Worm (Caenorhabditis elegans) whole organism, L1 larva: Measurements from ENCODE around the gene C48B4.12.

Experiments
- C04F5.9 ChIP-seq: sonication (generic microtip); optimal IDR thresholded peaks from 2 replicates; lab custom pipeline; 2016; ENCODE audit warnings: missing genetic modification characterization, missing compliant biosample characterization
- F16B12.6 ChIP-seq: fragments of 150-350 bp; optimal IDR thresholded peaks from 2 replicates; lab custom pipeline; 2014; ENCODE audit warnings: missing biosample characterization, missing genetic modification characterization
- alr-1 ChIP-seq: fragments of 200-800 bp; sonication (Bioruptor generic); optimal IDR thresholded peaks from 2 replicates; lab custom pipeline; 2018; ENCODE audit warnings: borderline replicate concordance, mild to moderate bottlenecking, missing genetic modification characterization, missing compliant biosample characterization
- blmp-1 ChIP-seq: fragments of 150-350 bp; optimal IDR thresholded peaks from 2 replicates; lab custom pipeline; 2014; ENCODE audit warnings: missing biosample characterization, missing genetic modification characterization
- dpl-1 ChIP-seq, 3 experiments: fragments of 150-350 bp in 2 of 3; sonication (generic microtip) in 1 of 3; optimal IDR thresholded peaks; 2 replicates each; lab custom pipeline; 2014 to 2017; ENCODE audit warnings: missing biosample characterization in 3 of 3, missing genetic modification characterization in 3 of 3, missing genetic modification reagents in 3 of 3
- dsc-1 ChIP-seq: sonication (generic microtip); optimal IDR thresholded peaks from 2 replicates; lab custom pipeline; 2016; ENCODE audit warnings: mild to moderate bottlenecking, missing genetic modification characterization, missing compliant biosample characterization
- efl-1 ChIP-seq, 4 experiments: fragments of 150-350 bp; optimal IDR thresholded peaks in 3 of 4; peaks in 1 of 4; 1 replicate in 1 of 4; 2 replicates in 3 of 4; lab custom pipeline; 2014; ENCODE audit warnings: missing biosample characterization in 2 of 4, missing genetic modification characterization in 2 of 4, missing genetic modification reagents in 2 of 4
- egl-27 ChIP-seq, 2 experiments: fragments of 150-350 bp in 1 of 2; sonication (generic microtip); optimal IDR thresholded peaks; 3 replicates each; lab custom pipeline; 2017 to 2018; ENCODE audit warnings: missing biosample characterization in 2 of 2, missing genetic modification characterization in 2 of 2, missing genetic modification reagents in 2 of 2
- elt-3 ChIP-seq, 6 experiments: fragments of 150-350 bp in 1 of 6; sonication (generic microtip); optimal IDR thresholded peaks; 2 replicates each; lab custom pipeline; 2017 to 2018; ENCODE audit warnings: missing biosample characterization in 6 of 6, missing genetic modification characterization in 6 of 6, inconsistent platforms in 1 of 6
- fkh-10 ChIP-seq: sonication (generic microtip); optimal IDR thresholded peaks from 2 replicates; lab custom pipeline; 2017; ENCODE audit warnings: missing biosample characterization, missing genetic modification reagents, missing genetic modification characterization
- hlh-17 ChIP-seq: fragments of 200-800 bp; sonication (Bioruptor generic); optimal IDR thresholded peaks from 2 replicates; lab custom pipeline; 2018; ENCODE audit warnings: missing genetic modification characterization, mild to moderate bottlenecking, missing compliant biosample characterization, moderate library complexity, borderline replicate concordance
- hlh-4 ChIP-seq: sonication (generic microtip); optimal IDR thresholded peaks from 2 replicates; lab custom pipeline; 2016; ENCODE audit warnings: mild to moderate bottlenecking, missing genetic modification characterization, missing compliant biosample characterization
- hpl-2 ChIP-seq: fragments of 150-350 bp; optimal IDR thresholded peaks from 2 replicates; lab custom pipeline; 2014; ENCODE audit warnings: missing biosample characterization, missing genetic modification reagents, missing genetic modification characterization
- irx-1 ChIP-seq: sonication (generic microtip); optimal IDR thresholded peaks from 2 replicates; lab custom pipeline; 2016; ENCODE audit warnings: missing genetic modification characterization, missing compliant biosample characterization
- isw-1 ChIP-seq: fragments of 200-800 bp; sonication (Bioruptor generic); IDR thresholded peaks from 2 replicates; pipeline ENCODE4 v1.3.6; 2022; ENCODE audit warnings: missing genetic modification characterization, missing compliant biosample characterization
- jun-1 ChIP-seq: fragments of 150-350 bp; optimal IDR thresholded peaks from 2 replicates; lab custom pipeline; 2014; ENCODE audit warnings: missing biosample characterization, missing genetic modification reagents, missing genetic modification characterization
- lin-13 ChIP-seq: fragments of 150-350 bp; optimal IDR thresholded peaks from 2 replicates; lab custom pipeline; 2014; ENCODE audit warnings: missing biosample characterization, missing genetic modification reagents, missing genetic modification characterization
- lin-14 ChIP-seq: fragments of 200-800 bp; sonication (Bioruptor generic); optimal IDR thresholded peaks from 2 replicates; lab custom pipeline; 2018; ENCODE audit warnings: mild to moderate bottlenecking, missing genetic modification characterization, moderate library complexity, missing compliant biosample characterization
- lin-35 ChIP-seq, 2 experiments: fragments of 150-350 bp; optimal IDR thresholded peaks; 2 replicates each; lab custom pipeline; 2014; ENCODE audit warnings: missing biosample characterization in 2 of 2, missing genetic modification characterization in 2 of 2, missing genetic modification reagents in 2 of 2
- lir-3 ChIP-seq: sonication (generic microtip); optimal IDR thresholded peaks from 2 replicates; lab custom pipeline; 2016; ENCODE audit warnings: mild to moderate bottlenecking, missing genetic modification characterization, moderate library complexity, missing compliant biosample characterization; ENCODE audit not compliant: poor library complexity
- lsy-2 ChIP-seq, 2 experiments: fragments of 150-350 bp; optimal IDR thresholded peaks; 2 replicates each; lab custom pipeline; 2014; ENCODE audit warnings: missing biosample characterization in 2 of 2, missing genetic modification characterization in 2 of 2
- mab-9 ChIP-seq: fragments of 200-800 bp; sonication (Bioruptor generic); IDR thresholded peaks from 2 replicates; pipeline ENCODE4 v1.3.6; 2022; ENCODE audit warnings: missing genetic modification reagents, missing genetic modification characterization, missing compliant biosample characterization
- mdl-1 ChIP-seq, 2 experiments: fragments of 150-350 bp; optimal IDR thresholded peaks; 2 replicates each; lab custom pipeline; 2014 to 2017; ENCODE audit warnings: missing biosample characterization in 2 of 2, missing genetic modification characterization in 2 of 2, inconsistent platforms in 1 of 2
- mef-2 ChIP-seq: fragments of 150-350 bp; optimal IDR thresholded peaks from 2 replicates; lab custom pipeline; 2014; ENCODE audit warnings: missing biosample characterization, missing genetic modification characterization
- mep-1 ChIP-seq: fragments of 150-350 bp; optimal IDR thresholded peaks from 2 replicates; lab custom pipeline; 2014; ENCODE audit warnings: missing biosample characterization, missing genetic modification characterization
- nhr-19 ChIP-seq: fragments of 200-800 bp; sonication (Bioruptor generic); conservative IDR thresholded peaks from 2 replicates; pipeline ENCODE4 v1.3.6; 2022; ENCODE audit warnings: missing genetic modification characterization, missing compliant biosample characterization
- nhr-20 ChIP-seq: sonication (generic microtip); optimal IDR thresholded peaks from 2 replicates; lab custom pipeline; 2016; ENCODE audit warnings: mild to moderate bottlenecking, missing genetic modification characterization, missing compliant biosample characterization
- nhr-237 ChIP-seq: fragments of 150-350 bp; optimal IDR thresholded peaks from 2 replicates; lab custom pipeline; 2014; ENCODE audit warnings: missing biosample characterization, missing genetic modification characterization
- nhr-47 ChIP-seq: sonication (generic microtip); optimal IDR thresholded peaks from 2 replicates; lab custom pipeline; 2016; ENCODE audit warnings: mild to moderate bottlenecking, missing genetic modification characterization, moderate library complexity, missing compliant biosample characterization
- nhr-71 ChIP-seq: sonication (generic microtip); optimal IDR thresholded peaks from 2 replicates; lab custom pipeline; 2016; ENCODE audit warnings: mild to moderate bottlenecking, missing genetic modification characterization, moderate library complexity, missing compliant biosample characterization
- nhr-76 ChIP-seq: sonication (generic microtip); optimal IDR thresholded peaks from 2 replicates; lab custom pipeline; 2017; ENCODE audit warnings: missing biosample characterization, missing genetic modification characterization
- nhr-77 ChIP-seq: fragments of 150-350 bp; optimal IDR thresholded peaks from 2 replicates; lab custom pipeline; 2014; ENCODE audit warnings: missing biosample characterization, missing genetic modification characterization
- nhr-84 ChIP-seq: sonication (generic microtip); optimal IDR thresholded peaks from 2 replicates; lab custom pipeline; 2017; ENCODE audit warnings: missing biosample characterization, missing genetic modification characterization
- nhr-85 ChIP-seq: sonication (generic microtip); peaks from one replicate; lab custom pipeline; 2016; ENCODE audit warnings: missing genetic modification characterization, inconsistent platforms, missing compliant biosample characterization
- nhr-90 ChIP-seq: sonication (generic microtip); optimal IDR thresholded peaks from 2 replicates; lab custom pipeline; 2016; ENCODE audit warnings: mild to moderate bottlenecking, missing genetic modification characterization, missing compliant biosample characterization; ENCODE audit not compliant: poor library complexity
- pqm-1 ChIP-seq: sonication (generic microtip); optimal IDR thresholded peaks from 3 replicates; lab custom pipeline; 2017; ENCODE audit warnings: missing biosample characterization, missing genetic modification characterization
- rnt-1 ChIP-seq: sonication (generic microtip); optimal IDR thresholded peaks from 2 replicates; lab custom pipeline; 2016; ENCODE audit warnings: mild to moderate bottlenecking, missing genetic modification characterization, moderate library complexity, missing compliant biosample characterization
- skn-1 ChIP-seq: fragments of 150-350 bp; optimal IDR thresholded peaks from 2 replicates; lab custom pipeline; 2014; ENCODE audit warnings: missing biosample characterization, missing genetic modification characterization
- snu-23 ChIP-seq: sonication (generic microtip); optimal IDR thresholded peaks from 2 replicates; lab custom pipeline; 2016; ENCODE audit warnings: missing genetic modification characterization, missing compliant biosample characterization
- sptf-1 ChIP-seq: fragments of 150-350 bp; optimal IDR thresholded peaks from 2 replicates; lab custom pipeline; 2014; ENCODE audit warnings: missing biosample characterization, missing genetic modification characterization
- swsn-7 ChIP-seq: sonication (generic microtip); optimal IDR thresholded peaks from 2 replicates; lab custom pipeline; 2016; ENCODE audit warnings: missing genetic modification characterization, missing compliant biosample characterization
- tbx-2 ChIP-seq: sonication (generic microtip); optimal IDR thresholded peaks from 2 replicates; lab custom pipeline; 2016; ENCODE audit warnings: missing genetic modification characterization, missing compliant biosample characterization
- tlp-1 ChIP-seq: fragments of 150-350 bp; optimal IDR thresholded peaks from 2 replicates; lab custom pipeline; 2014; ENCODE audit warnings: missing biosample characterization, missing genetic modification characterization
- unc-130 ChIP-seq: fragments of 150-350 bp; optimal IDR thresholded peaks from 2 replicates; lab custom pipeline; 2017; ENCODE audit warnings: missing biosample characterization, missing genetic modification characterization, inconsistent platforms
- xbp-1 ChIP-seq: sonication (generic microtip); optimal IDR thresholded peaks from 2 replicates; lab custom pipeline; 2016; ENCODE audit warnings: missing genetic modification characterization, missing compliant biosample characterization
- zip-4 ChIP-seq: fragments of 200-800 bp; sonication (Bioruptor generic); optimal IDR thresholded peaks from 2 replicates; lab custom pipeline; 2018; ENCODE audit warnings: mild to moderate bottlenecking, missing genetic modification characterization, moderate library complexity, missing compliant biosample characterization
- ztf-4 ChIP-seq: fragments of 150-350 bp; optimal IDR thresholded peaks from 2 replicates; lab custom pipeline; 2014; ENCODE audit warnings: missing biosample characterization, missing genetic modification characterization

C48B4.12 gene

DNA sequence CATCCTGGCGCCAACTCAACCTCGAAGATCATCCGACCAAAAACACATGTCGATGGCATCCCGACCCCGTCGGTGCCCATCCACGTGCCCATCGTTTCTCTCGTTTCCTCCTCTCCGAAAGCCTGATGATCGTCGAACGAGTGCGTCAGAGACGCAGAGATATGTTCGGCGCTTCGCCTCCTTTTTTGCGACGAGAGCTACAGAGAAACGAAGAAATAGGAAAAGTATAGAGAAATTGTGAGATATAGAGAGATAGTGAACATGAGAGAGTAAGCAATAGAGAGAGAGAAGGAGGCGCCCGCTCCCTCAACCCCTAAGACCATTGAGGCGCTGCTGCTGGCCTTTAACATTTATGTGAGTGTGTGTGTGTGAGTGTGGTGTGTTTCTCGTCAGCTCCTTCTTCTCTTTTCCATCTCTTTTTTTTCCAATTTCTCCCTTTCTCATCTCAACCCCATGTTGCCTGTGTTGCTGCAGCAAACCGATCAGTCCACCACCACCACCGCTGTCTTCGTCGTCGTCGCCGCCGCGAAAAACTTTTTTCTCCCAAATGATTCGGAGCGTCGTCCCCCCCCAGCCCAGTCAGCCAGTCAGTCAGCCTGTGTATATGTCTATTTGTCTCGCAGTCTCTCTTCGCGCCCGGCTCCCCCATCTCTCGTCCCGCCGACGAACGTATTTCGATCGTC, 22.1 kb downstream of the C48B4.12 start, which contains the start of gene hlh-11 (continued):
- TF ChIP-seq nhr-237 (tag; lab: Kevin White, UChicago) (peak; percentile 39), lir-3 (tag; lab: Kevin White, UChicago) (peak; percentile 90), skn-1 (peak; percentile 71)

DNA sequence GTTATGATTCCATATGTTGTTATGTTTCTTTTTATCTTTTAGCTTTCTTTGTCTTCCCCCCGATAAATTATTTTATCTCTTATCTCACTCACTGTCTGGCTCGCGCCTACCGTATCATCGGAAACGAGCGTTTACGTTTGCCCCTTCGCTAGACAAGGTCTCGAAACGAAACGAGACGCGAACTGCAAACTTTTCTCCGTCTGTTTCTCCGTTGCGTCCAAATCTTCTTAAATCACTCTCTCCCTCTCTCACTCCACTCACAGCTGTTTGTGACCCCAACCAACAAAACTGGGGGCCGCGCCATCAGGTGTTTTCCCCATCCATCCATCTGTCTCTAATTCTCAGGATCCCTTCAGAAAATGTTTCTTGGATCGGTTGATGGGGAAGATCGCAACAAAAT, 23.0 kb downstream of the C48B4.12 start:
- TF ChIP-seq jun-1 (tag; lab: Kevin White, UChicago), result no peak
- TF ChIP-seq mdl-1 (tag; optimal IDR thresholded peaks at IDR 0.05; lab: Kevin White, UChicago), result peak in 1 of 2 experiments; percentile 46
- TF ChIP-seq nhr-84 (tag; lab: Kevin White, UChicago), result no peak
- peak; percentile 30 for TF ChIP-seq unc-130 (tag; lab: Kevin White, UChicago)
- no peak for TF ChIP-seq isw-1 (GFP tag; lab: Robert Waterston, UW)
- no peak for TF ChIP-seq hlh-4 (tag; lab: Kevin White, UChicago)
- TF ChIP-seq F16B12.6, result no peak
- TF ChIP-seq lin-35 (GFP tag; optimal IDR thresholded peaks at IDR 0.05; lab: Kevin White, UChicago), result peak; percentile 28 to 32
- peak in 2 of 3 experiments; percentile 8 to 22 for TF ChIP-seq dpl-1 (GFP tag; optimal IDR thresholded peaks at IDR 0.05; lab: Kevin White, UChicago)
- peak; percentile 87 for TF ChIP-seq dsc-1
- peak; percentile 19 for TF ChIP-seq ztf-4
- peak; percentile 83 for TF ChIP-seq nhr-71 (tag; lab: Kevin White, UChicago)
- no peak for TF ChIP-seq zip-4 (GFP tag; lab: Kevin White, UChicago)
- peak in 1 of 2 experiments; percentile 56 for TF ChIP-seq lsy-2 (tag; optimal IDR thresholded peaks at IDR 0.05; lab: Kevin White, UChicago)
- TF ChIP-seq hlh-17 (GFP tag; lab: Kevin White, UChicago), result no peak
- no peak for TF ChIP-seq alr-1 (tag; lab: Kevin White, UChicago)
- TF ChIP-seq sptf-1 (tag; lab: Kevin White, UChicago), result no peak
- peak; percentile 31 for TF ChIP-seq mep-1 (tag; lab: Kevin White, UChicago)
- TF ChIP-seq fkh-10 (GFP tag; lab: Kevin White, UChicago), result no peak
- TF ChIP-seq irx-1 (tag; lab: Kevin White, UChicago), result no peak
- no peak for TF ChIP-seq pqm-1 (tag; lab: Kevin White, UChicago)
- TF ChIP-seq tlp-1, result no peak
- TF ChIP-seq C04F5.9 (tag; lab: Kevin White, UChicago), result no peak
- peak; percentile 29; the same call in 1 of the 2 replicates for TF ChIP-seq mab-9
- peak; percentile 80 for TF ChIP-seq lin-14 (GFP tag; lab: Kevin White, UChicago)
- TF ChIP-seq efl-1 (optimal IDR thresholded peaks at IDR 0.05; lab: Kevin White, UChicago), result peak; percentile 27 to 37
- peak; percentile 22 to 91 for TF ChIP-seq efl-1 (GFP tag; optimal IDR thresholded peaks at IDR 0.05 in 1 of 2; lab: Kevin White, UChicago)
- peak; percentile 74 for TF ChIP-seq blmp-1 (tag; lab: Kevin White, UChicago)
- TF ChIP-seq mef-2 (tag; lab: Kevin White, UChicago), result no peak
- TF ChIP-seq nhr-90 (tag; lab: Kevin White, UChicago), result peak; percentile 18
- TF ChIP-seq rnt-1 (tag; lab: Kevin White, UChicago), result peak; percentile 85
- TF ChIP-seq nhr-76 (tag; lab: Kevin White, UChicago), result no peak
- peak; percentile 30 for TF ChIP-seq nhr-47 (tag; lab: Kevin White, UChicago)
- TF ChIP-seq nhr-20, result peak; percentile 43
- TF ChIP-seq snu-23, result peak; percentile 69
- TF ChIP-seq nhr-19, result peak; percentile 68
- peak; percentile 57 for TF ChIP-seq lin-13 (GFP tag; lab: Kevin White, UChicago)
- peak; percentile 20 for TF ChIP-seq xbp-1
- TF ChIP-seq swsn-7 (tag; lab: Kevin White, UChicago), result peak; percentile 32
- no peak for TF ChIP-seq nhr-237 (tag; lab: Kevin White, UChicago)
- no peak for TF ChIP-seq nhr-77
- no peak for TF ChIP-seq hpl-2 (GFP tag; lab: Kevin White, UChicago)
- no peak for TF ChIP-seq egl-27 (tag; optimal IDR thresholded peaks at IDR 0.05; lab: Kevin White, UChicago)
- TF ChIP-seq tbx-2, result peak; percentile 36
- peak; percentile 81 for TF ChIP-seq nhr-85
- TF ChIP-seq elt-3 (tag; optimal IDR thresholded peaks at IDR 0.05; lab: Kevin White, UChicago), result no peak
- TF ChIP-seq, all 84 proteins: peak for 24
